Comparison of ENCODE assay signal across 5 fruit fly cellular contexts in genomic region chr3L:18405569-18406358, dm6.
A peak's percentile ranks its signal among the peaks of the same experiment; 100 is the strongest.
TF ChIP-seq lines count a peak whose summit lies in the region.

No protein-coding gene starts in this region.

- TF ChIP-seq CTCF in S2 (optimal IDR thresholded peaks at IDR 0.05; lab: Kevin White, UChicago): peak; percentile 71 to 76
- TF ChIP-seq CTCF in whole organism, embryonic (GFP tag; optimal IDR thresholded peaks at IDR 0.05; lab: Kevin White, UChicago): peak; percentile 76

TF ChIP-seq in whole organism, embryonic, 481 proteins besides CTCF, POLR2A, EP300 and RAD21 (continues in another document):
- peak; percentile 11 for TF ChIP-seq fd96Cb (tag; optimal IDR thresholded peaks at IDR 0.05; lab: Kevin White, UChicago)
- TF ChIP-seq CG12391 (tag; optimal IDR thresholded peaks at IDR 0.05; lab: Kevin White, UChicago): peak; percentile 5
- TF ChIP-seq CG6689 (GFP tag; IDR thresholded peaks at IDR 0.05; lab: Robert Waterston, UW): 0 out of 2 replicates have a peak, but pooled peaks have one; percentile 17
- TF ChIP-seq fd64A (GFP tag; optimal IDR thresholded peaks at IDR 0.05; lab: Kevin White, UChicago): no peak
- TF ChIP-seq slp2 (GFP tag; optimal IDR thresholded peaks at IDR 0.05; lab: Kevin White, UChicago): no peak
- TF ChIP-seq Dp (GFP tag; optimal IDR thresholded peaks at IDR 0.05; lab: Kevin White, UChicago): no peak
- no peak for TF ChIP-seq prd (optimal IDR thresholded peaks at IDR 0.05; lab: Kevin White, UChicago)
- peak; percentile 62; the same call in 2 of the 3 replicates for TF ChIP-seq prd (GFP tag; IDR thresholded peaks at IDR 0.05; lab: Robert Waterston, UW)
- TF ChIP-seq CG3281 (GFP tag; optimal IDR thresholded peaks at IDR 0.05; lab: Kevin White, UChicago): no peak
- TF ChIP-seq CG30020 (tag; optimal IDR thresholded peaks at IDR 0.05; lab: Kevin White, UChicago): no peak
- TF ChIP-seq lmd (GFP tag; IDR thresholded peaks at IDR 0.05; lab: Robert Waterston, UW): 0 out of 2 replicates have a peak, but pooled peaks have one; percentile 11
- peak; percentile 17 for TF ChIP-seq nmo (GFP tag; optimal IDR thresholded peaks at IDR 0.05; lab: Kevin White, UChicago)
- no peak for TF ChIP-seq BEAF-32 (GFP tag; optimal IDR thresholded peaks at IDR 0.05; lab: Kevin White, UChicago)
- TF ChIP-seq CG2199 (GFP tag; IDR thresholded peaks at IDR 0.05; lab: Robert Waterston, UW): 0 out of 3 replicates have a peak, but pooled peaks have one; percentile 17
- TF ChIP-seq Optix (GFP tag; IDR thresholded peaks at IDR 0.05; lab: Robert Waterston, UW): no peak
- TF ChIP-seq CG17361 (GFP tag; IDR thresholded peaks at IDR 0.05; lab: Robert Waterston, UW): peak; percentile 37; the same call in 1 of the 3 replicates
- no peak for TF ChIP-seq dm (GFP tag; optimal IDR thresholded peaks at IDR 0.05; lab: Kevin White, UChicago)
- no peak for TF ChIP-seq her (GFP tag; optimal IDR thresholded peaks at IDR 0.05; lab: Kevin White, UChicago)
- no peak for TF ChIP-seq CG7963 (GFP tag; IDR thresholded peaks at IDR 0.05; lab: Robert Waterston, UW; ENCODE audit: partially characterized antibody)
- peak in 1 of 3 experiments; percentile 57 for TF ChIP-seq lola (GFP tag; optimal IDR thresholded peaks at IDR 0.05; lab: Kevin White, UChicago)
- TF ChIP-seq MTF-1 (GFP tag; optimal IDR thresholded peaks at IDR 0.05; lab: Kevin White, UChicago; ENCODE audit: borderline replicate concordance): no peak

TF ChIP-seq in whole organism, prepupa, 60 proteins besides CTCF, POLR2A, EP300 and RAD21 (continues in another document):
- TF ChIP-seq net (GFP tag; optimal IDR thresholded peaks at IDR 0.05; lab: Kevin White, UChicago): peak; percentile 24
- TF ChIP-seq CG34406 (GFP tag; optimal IDR thresholded peaks at IDR 0.05; lab: Kevin White, UChicago): peak; percentile 21
- TF ChIP-seq CG8119 (GFP tag; IDR thresholded peaks at IDR 0.05; lab: Robert Waterston, UW): no peak
- TF ChIP-seq CG11762 (GFP tag; optimal IDR thresholded peaks at IDR 0.05; lab: Kevin White, UChicago; ENCODE audit: insufficient read depth): no peak
- TF ChIP-seq eg (GFP tag; IDR thresholded peaks at IDR 0.05; lab: Robert Waterston, UW): no peak
- TF ChIP-seq Eip78C (GFP tag; lab: Kevin White, UChicago): peak; percentile 86
- no peak for TF ChIP-seq Hr38 (GFP tag; optimal IDR thresholded peaks at IDR 0.05; lab: Kevin White, UChicago)
- TF ChIP-seq CG8632 (GFP tag; optimal IDR thresholded peaks at IDR 0.05; lab: Kevin White, UChicago): peak; percentile 26
- peak; percentile 49 for TF ChIP-seq Ets21C (GFP tag; optimal IDR thresholded peaks at IDR 0.05; lab: Kevin White, UChicago)
- TF ChIP-seq spab (GFP tag; optimal IDR thresholded peaks at IDR 0.05; lab: Kevin White, UChicago): peak; percentile 46
- peak; percentile 34 for TF ChIP-seq topi (GFP tag; optimal IDR thresholded peaks at IDR 0.05; lab: Kevin White, UChicago)
- peak; percentile 72 for TF ChIP-seq Hr39 (GFP tag; optimal IDR thresholded peaks at IDR 0.05; lab: Kevin White, UChicago)
- TF ChIP-seq CG7368 (GFP tag; optimal IDR thresholded peaks at IDR 0.05; lab: Kevin White, UChicago): no peak
- no peak for TF ChIP-seq CG6854 (GFP tag; optimal IDR thresholded peaks at IDR 0.05; lab: Kevin White, UChicago)
- peak; percentile 53 for TF ChIP-seq Sox14 (GFP tag; optimal IDR thresholded peaks at IDR 0.05; lab: Kevin White, UChicago)
- no peak for TF ChIP-seq CG8319 (GFP tag; optimal IDR thresholded peaks at IDR 0.05; lab: Kevin White, UChicago)
- TF ChIP-seq Sox15 (GFP tag; optimal IDR thresholded peaks at IDR 0.05; lab: Kevin White, UChicago): peak; percentile 37
- TF ChIP-seq CG1621 (tag; optimal IDR thresholded peaks at IDR 0.05; lab: Kevin White, UChicago): no peak
- no peak for TF ChIP-seq Eip93F (GFP tag; optimal IDR thresholded peaks at IDR 0.05; lab: Kevin White, UChicago)
- TF ChIP-seq CG6163 (GFP tag; IDR thresholded peaks at IDR 0.05; lab: Robert Waterston, UW): 0 out of 3 replicates have a peak, but pooled peaks have one; percentile 20
- TF ChIP-seq acj6 (GFP tag; optimal IDR thresholded peaks at IDR 0.05; lab: Kevin White, UChicago): peak; percentile 57
- TF ChIP-seq CG6276 (GFP tag; optimal IDR thresholded peaks at IDR 0.05; lab: Kevin White, UChicago): no peak
- TF ChIP-seq CG15336 (GFP tag; IDR thresholded peaks at IDR 0.05; lab: Robert Waterston, UW): no peak
- TF ChIP-seq Gug (GFP tag; IDR thresholded peaks at IDR 0.05; lab: Robert Waterston, UW): no peak

TF ChIP-seq in whole organism, pupa, 21 proteins besides CTCF, POLR2A, EP300 and RAD21:
- TF ChIP-seq CG34367 (tag; optimal IDR thresholded peaks at IDR 0.05; lab: Kevin White, UChicago) (peak; percentile 37), CG9948 (tag; optimal IDR thresholded peaks at IDR 0.05; lab: Kevin White, UChicago) (peak; percentile 57), CG13204 (GFP tag; optimal IDR thresholded peaks at IDR 0.05; lab: Kevin White, UChicago) (no peak), Pif1B (GFP tag; optimal IDR thresholded peaks at IDR 0.05; lab: Kevin White, UChicago) (no peak), CG8159 (tag; optimal IDR thresholded peaks at IDR 0.05; lab: Kevin White, UChicago) (peak; percentile 64), CG10348 (GFP tag; IDR thresholded peaks at IDR 0.05; lab: Robert Waterston, UW) (no peak), CG17806 (tag; optimal IDR thresholded peaks at IDR 0.05; lab: Kevin White, UChicago) (peak; percentile 60), CG14655 (GFP tag; optimal IDR thresholded peaks at IDR 0.05; lab: Kevin White, UChicago) (peak; percentile 6), Snoo (tag; optimal IDR thresholded peaks at IDR 0.05; lab: Kevin White, UChicago) (peak; percentile 14), CG15710 (tag; optimal IDR thresholded peaks at IDR 0.05; lab: Kevin White, UChicago) (peak; percentile 65), Pif1A (GFP tag; optimal IDR thresholded peaks at IDR 0.05; lab: Kevin White, UChicago) (peak; percentile 52), rn (GFP tag; IDR thresholded peaks at IDR 0.05; lab: Robert Waterston, UW) (no peak), CG8301 (tag; optimal IDR thresholded peaks at IDR 0.05; lab: Kevin White, UChicago) (no peak)

TF ChIP-seq in whole organism, wandering third instar larva, 38 proteins besides CTCF, POLR2A, EP300 and RAD21:
- TF ChIP-seq brk (GFP tag; optimal IDR thresholded peaks at IDR 0.05; lab: Kevin White, UChicago): no peak
- peak; percentile 21 for TF ChIP-seq br (GFP tag; optimal IDR thresholded peaks at IDR 0.05; lab: Kevin White, UChicago)
- TF ChIP-seq dl (GFP tag; optimal IDR thresholded peaks at IDR 0.05; lab: Kevin White, UChicago; ENCODE audit: insufficient read depth in 1 of 2, partially characterized antibody in 2 of 2): no peak
- no peak for TF ChIP-seq Myc (optimal IDR thresholded peaks at IDR 0.05; lab: Kevin White, UChicago)
- no peak for TF ChIP-seq jim (GFP tag; optimal IDR thresholded peaks at IDR 0.05; lab: Kevin White, UChicago)
- TF ChIP-seq woc (GFP tag; optimal IDR thresholded peaks at IDR 0.05; lab: Kevin White, UChicago): peak; percentile 41
- peak; percentile 32 for TF ChIP-seq OdsH (GFP tag; optimal IDR thresholded peaks at IDR 0.05; lab: Kevin White, UChicago)
- TF ChIP-seq Rel (GFP tag; optimal IDR thresholded peaks at IDR 0.05; lab: Kevin White, UChicago): no peak
- TF ChIP-seq Rel (tag; optimal IDR thresholded peaks at IDR 0.05; lab: Kevin White, UChicago): no peak
- peak; percentile 4 for TF ChIP-seq HLH106 (tag; optimal IDR thresholded peaks at IDR 0.05; lab: Kevin White, UChicago)
- TF ChIP-seq Jra (GFP tag; optimal IDR thresholded peaks at IDR 0.05; lab: Kevin White, UChicago): no peak
- no peak for TF ChIP-seq lola (GFP tag; optimal IDR thresholded peaks at IDR 0.05; lab: Kevin White, UChicago)
- no peak for TF ChIP-seq CrebA (GFP tag; optimal IDR thresholded peaks at IDR 0.05; lab: Kevin White, UChicago; ENCODE audit: borderline replicate concordance)
- no peak for TF ChIP-seq GATAd (GFP tag; optimal IDR thresholded peaks at IDR 0.05; lab: Kevin White, UChicago)
- TF ChIP-seq Mio (GFP tag; optimal IDR thresholded peaks at IDR 0.05; lab: Kevin White, UChicago): no peak
- peak; percentile 57 for TF ChIP-seq h (GFP tag; optimal IDR thresholded peaks at IDR 0.05; lab: Kevin White, UChicago)
- TF ChIP-seq usp (GFP tag; optimal IDR thresholded peaks at IDR 0.05; lab: Kevin White, UChicago): no peak
- TF ChIP-seq CG32264 (GFP tag; optimal IDR thresholded peaks at IDR 0.05; lab: Kevin White, UChicago): no peak
- no peak for TF ChIP-seq dmrt93B (GFP tag; optimal IDR thresholded peaks at IDR 0.05; lab: Kevin White, UChicago)
- TF ChIP-seq N (GFP tag; optimal IDR thresholded peaks at IDR 0.05; lab: Kevin White, UChicago): no peak
- peak; percentile 13 for TF ChIP-seq Hnf4 (GFP tag; optimal IDR thresholded peaks at IDR 0.05; lab: Kevin White, UChicago)
- TF ChIP-seq psq (GFP tag; optimal IDR thresholded peaks at IDR 0.05; lab: Kevin White, UChicago): peak; percentile 32
- TF ChIP-seq ey (GFP tag; optimal IDR thresholded peaks at IDR 0.05; lab: Kevin White, UChicago): peak; percentile 53
- no peak for TF ChIP-seq Dfd (GFP tag; optimal IDR thresholded peaks at IDR 0.05; lab: Kevin White, UChicago)
- peak in 1 of 2 experiments; percentile 43 for TF ChIP-seq foxo (GFP tag; optimal IDR thresholded peaks at IDR 0.05; lab: Kevin White, UChicago)
- no peak for TF ChIP-seq Vsx2 (GFP tag; optimal IDR thresholded peaks at IDR 0.05; lab: Kevin White, UChicago; ENCODE audit: partially characterized antibody)
- TF ChIP-seq sage (GFP tag; optimal IDR thresholded peaks at IDR 0.05; lab: Kevin White, UChicago): no peak
- TF ChIP-seq CG9705 (GFP tag; optimal IDR thresholded peaks at IDR 0.05; lab: Kevin White, UChicago): no peak
- no peak for TF ChIP-seq Abd-B (GFP tag; optimal IDR thresholded peaks at IDR 0.05; lab: Kevin White, UChicago)
- TF ChIP-seq Sp1 (GFP tag; optimal IDR thresholded peaks at IDR 0.05; lab: Kevin White, UChicago): peak; percentile 30
- peak; percentile 30 for TF ChIP-seq rgr (GFP tag; optimal IDR thresholded peaks at IDR 0.05; lab: Kevin White, UChicago)
- TF ChIP-seq Hr78 (GFP tag; optimal IDR thresholded peaks at IDR 0.05; lab: Kevin White, UChicago): no peak
